Worm (Caenorhabditis elegans): ENCODE data around the gene C07G1.7.
A peak's percentile ranks its signal among the peaks of the same experiment; 100 is the strongest.

C07G1.7 gene

ce11 chrIV:8232428-8232827 is 20.8 kb upstream of the C07G1.7 start:
- TF ChIP-seq nhr-19 (GFP tag; conservative IDR thresholded peaks at IDR 0.05): no peak
- peak; percentile 23 to 47 for TF ChIP-seq lin-35 (GFP tag; optimal IDR thresholded peaks at IDR 0.05)
- no peak for TF ChIP-seq egl-27 (tag; optimal IDR thresholded peaks at IDR 0.05)
- peak in 1 of 2 experiments; percentile 39 for TF ChIP-seq mdl-1 (tag; optimal IDR thresholded peaks at IDR 0.05)
- no peak for TF ChIP-seq ceh-90 (tag; optimal IDR thresholded peaks at IDR 0.05)
- TF ChIP-seq lin-15B (tag; optimal IDR thresholded peaks at IDR 0.05): no peak
- TF ChIP-seq lin-13 (GFP tag; optimal IDR thresholded peaks at IDR 0.05): no peak
- TF ChIP-seq aha-1 (tag; optimal IDR thresholded peaks at IDR 0.05): no peak
- TF ChIP-seq lsy-2 (tag; optimal IDR thresholded peaks at IDR 0.05): peak; percentile 10 to 56
- TF ChIP-seq snu-23 (GFP tag; optimal IDR thresholded peaks at IDR 0.05): peak; percentile 45
- TF ChIP-seq unc-86 (tag; optimal IDR thresholded peaks at IDR 0.05): peak; percentile 33
- no peak for TF ChIP-seq ceh-88 (GFP tag; IDR thresholded peaks at IDR 0.05)
- TF ChIP-seq unc-62 (GFP tag; optimal IDR thresholded peaks at IDR 0.05): no peak
- peak; percentile 78 for TF ChIP-seq lin-14 (GFP tag; optimal IDR thresholded peaks at IDR 0.05)
- no peak for TF ChIP-seq dpl-1 (GFP tag; optimal IDR thresholded peaks at IDR 0.05)
- TF ChIP-seq pag-3 (tag; optimal IDR thresholded peaks at IDR 0.05; ENCODE audit: borderline replicate concordance, insufficient read depth): no peak
- TF ChIP-seq unc-98 (GFP tag; IDR thresholded peaks at IDR 0.05): no peak
- TF ChIP-seq alr-1 (tag; optimal IDR thresholded peaks at IDR 0.05; ENCODE audit: borderline replicate concordance): no peak
- no peak for TF ChIP-seq unc-130 (tag; optimal IDR thresholded peaks at IDR 0.05)
- peak; percentile 37 for TF ChIP-seq mep-1 (tag; optimal IDR thresholded peaks at IDR 0.05)
- TF ChIP-seq hlh-17 (GFP tag; optimal IDR thresholded peaks at IDR 0.05; ENCODE audit: borderline replicate concordance): no peak
- no peak for TF ChIP-seq nhr-237 (tag; optimal IDR thresholded peaks at IDR 0.05)
- no peak for TF ChIP-seq Y116A8C.19 (tag; optimal IDR thresholded peaks at IDR 0.05; ENCODE audit: borderline replicate concordance)
- no peak for TF ChIP-seq grh-1 (GFP tag; IDR thresholded peaks at IDR 0.05)
- no peak for TF ChIP-seq elt-3 (tag; optimal IDR thresholded peaks at IDR 0.05)
- TF ChIP-seq fkh-10 (GFP tag; optimal IDR thresholded peaks at IDR 0.05): no peak
- no peak for TF ChIP-seq nhr-77 (tag; optimal IDR thresholded peaks at IDR 0.05)
- TF ChIP-seq nhr-11 (tag; optimal IDR thresholded peaks at IDR 0.05): peak; percentile 16
- TF ChIP-seq sox-4 (tag; optimal IDR thresholded peaks at IDR 0.05): no peak
- TF ChIP-seq lin-39 (tag; optimal IDR thresholded peaks at IDR 0.05): no peak
- no peak for TF ChIP-seq fos-1 (tag; optimal IDR thresholded peaks at IDR 0.05)
- no peak for TF ChIP-seq C04F5.9 (tag; optimal IDR thresholded peaks at IDR 0.05)
- no peak for TF ChIP-seq nhr-12 (tag; optimal IDR thresholded peaks at IDR 0.05)
- TF ChIP-seq ces-1 (GFP tag; optimal IDR thresholded peaks at IDR 0.05): no peak
- TF ChIP-seq lir-3 (tag; optimal IDR thresholded peaks at IDR 0.05; ENCODE audit: poor library complexity): no peak
- TF ChIP-seq nhr-84 (tag; optimal IDR thresholded peaks at IDR 0.05): no peak
- TF ChIP-seq sptf-1 (tag; optimal IDR thresholded peaks at IDR 0.05): no peak
- no peak for TF ChIP-seq egl-13 (tag; optimal IDR thresholded peaks at IDR 0.05)
- no peak for TF ChIP-seq aly-2 (tag; optimal IDR thresholded peaks at IDR 0.05)
- no peak for TF ChIP-seq ztf-4 (tag; optimal IDR thresholded peaks at IDR 0.05)
- TF ChIP-seq C16A3.4 (tag; optimal IDR thresholded peaks at IDR 0.05): peak; percentile 13
- no peak for TF ChIP-seq xbp-1 (tag; optimal IDR thresholded peaks at IDR 0.05)
- TF ChIP-seq irx-1 (tag; optimal IDR thresholded peaks at IDR 0.05): peak; percentile 23
- TF ChIP-seq dsc-1 (tag; optimal IDR thresholded peaks at IDR 0.05): no peak
- TF ChIP-seq fkh-8 (tag; optimal IDR thresholded peaks at IDR 0.05): peak; percentile 81
- TF ChIP-seq efl-3 (GFP tag; optimal IDR thresholded peaks at IDR 0.05): no peak
- no peak for TF ChIP-seq ama-1 (optimal IDR thresholded peaks at IDR 0.05)
- TF ChIP-seq zip-4 (GFP tag; optimal IDR thresholded peaks at IDR 0.05): no peak
- peak; percentile 40 for TF ChIP-seq swsn-7 (tag; optimal IDR thresholded peaks at IDR 0.05)
- no peak for TF ChIP-seq elt-2 (tag; optimal IDR thresholded peaks at IDR 0.05)
- TF ChIP-seq C34B4.2 (tag; optimal IDR thresholded peaks at IDR 0.05): no peak
- TF ChIP-seq efl-1 (optimal IDR thresholded peaks at IDR 0.05): peak in 1 of 2 experiments; percentile 16
- TF ChIP-seq efl-1 (GFP tag; optimal IDR thresholded peaks at IDR 0.05 in 1 of 2): no peak
- TF ChIP-seq ceh-82 (tag; optimal IDR thresholded peaks at IDR 0.05): peak in 1 of 3 experiments; percentile 11
